Fruit fly (Drosophila melanogaster) whole organism, prepupa: ENCODE results near the gene CG13272.

Experiments used
- CG1621 ChIP-seq: fragments of 200-800 bp; sonication (Bioruptor generic); optimal IDR thresholded peaks from 3 replicates; lab custom pipeline; 2018; ENCODE audit warnings: missing biosample characterization, mild to moderate bottlenecking, missing genetic modification characterization
- CG4318 ChIP-seq: fragments of 200-800 bp; sonication (Bioruptor generic); optimal IDR thresholded peaks from 3 replicates; lab custom pipeline; 2017; ENCODE audit warnings: missing biosample characterization, mild to moderate bottlenecking, missing genetic modification characterization
- CG6854 ChIP-seq: fragments of 200-800 bp; sonication (Bioruptor generic); optimal IDR thresholded peaks from 2 replicates; lab custom pipeline; 2017; ENCODE audit warnings: missing biosample characterization, mild to moderate bottlenecking, missing genetic modification characterization
- Ets96B ChIP-seq: fragments of 200-800 bp; optimal IDR thresholded peaks from 2 replicates; lab custom pipeline; 2019; ENCODE audit warnings: missing biosample characterization, mild to moderate bottlenecking, missing genetic modification characterization, moderate library complexity
- Gug ChIP-seq: fragments of 200-800 bp; sonication (Bioruptor generic); IDR thresholded peaks from 2 replicates; pipeline ENCODE4 v1.3.6; 2022; ENCODE audit warnings: missing biosample characterization, missing genetic modification characterization
- Met ChIP-seq: fragments of 200-800 bp; sonication (Bioruptor generic); optimal IDR thresholded peaks from 3 replicates; lab custom pipeline; 2016; ENCODE audit warnings: missing biosample characterization, missing genetic modification characterization
- OdsH ChIP-seq: fragments of 200-800 bp; sonication (Bioruptor generic); optimal IDR thresholded peaks from 3 replicates; lab custom pipeline; 2016; ENCODE audit warnings: missing biosample characterization, missing genetic modification characterization
- Smox ChIP-seq: fragments of 200-800 bp; sonication (Bioruptor generic); optimal IDR thresholded peaks from 3 replicates; lab custom pipeline; 2016; ENCODE audit warnings: missing biosample characterization, missing genetic modification characterization
- acj6 ChIP-seq: fragments of 200-800 bp; sonication (Bioruptor generic); optimal IDR thresholded peaks from 3 replicates; lab custom pipeline; 2016; ENCODE audit warnings: missing biosample characterization, missing genetic modification characterization
- net ChIP-seq: fragments of 200-800 bp; sonication (Bioruptor generic); optimal IDR thresholded peaks from 3 replicates; lab custom pipeline; 2016; ENCODE audit warnings: missing biosample characterization, missing genetic modification characterization

DNA sequence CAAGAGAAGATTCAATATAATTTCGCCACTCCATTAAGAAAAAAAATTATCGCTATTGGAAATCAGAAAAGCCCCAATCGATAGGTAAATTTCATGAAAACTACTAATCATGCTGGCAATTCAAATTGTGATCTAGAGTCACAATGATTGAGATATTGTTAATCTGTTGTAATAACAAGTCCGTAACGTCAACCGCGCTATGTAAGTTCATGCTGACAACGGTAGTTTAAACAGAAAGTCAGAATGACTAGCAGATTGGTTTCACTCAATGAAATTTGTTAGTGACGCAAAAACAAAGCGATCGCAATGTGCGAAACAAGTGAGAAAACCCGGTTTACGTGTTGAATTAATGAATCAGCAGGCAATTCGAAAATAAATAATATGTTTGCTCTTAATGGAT, 52.4 kb downstream of the CG13272 start:
- TF ChIP-seq CG1621 (tag; lab: Kevin White, UChicago) (no peak), Met (GFP tag; lab: Kevin White, UChicago) (no peak), net (GFP tag; lab: Kevin White, UChicago) (no peak), Smox (no peak), Ets96B (tag; lab: Kevin White, UChicago) (no peak), OdsH (GFP tag; lab: Kevin White, UChicago) (no peak), CG4318 (GFP tag; lab: Kevin White, UChicago) (no peak), acj6 (GFP tag; lab: Kevin White, UChicago) (no peak), Gug (GFP tag; lab: Robert Waterston, UW) (no peak), CG6854 (no peak)
